Fruit fly (Drosophila melanogaster): ENCODE results near the gene pnt.
A peak's percentile ranks its signal among the peaks of the same experiment; 100 is the strongest.

The pnt gene

DNA sequence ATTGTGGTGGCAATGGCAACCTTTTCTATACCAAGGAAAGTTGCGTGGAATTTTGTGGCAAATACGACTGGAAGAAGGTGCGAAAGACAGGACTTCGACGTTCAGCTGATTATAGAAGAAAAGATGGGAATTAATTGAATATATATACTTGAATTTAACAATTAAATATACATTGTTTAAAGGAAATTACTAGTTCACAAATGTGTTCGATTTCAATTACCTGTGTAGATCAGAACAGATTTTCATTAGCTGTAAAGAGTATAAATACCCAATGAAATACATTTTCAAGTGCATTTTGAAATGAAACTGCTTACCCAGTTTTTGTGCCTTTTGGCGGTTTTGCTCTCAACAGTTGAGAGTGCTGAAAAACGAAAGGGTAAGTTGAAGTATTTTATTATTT is 27.4 kb upstream of the pnt start, which contains the start of gene CG42828:
CG42828 (plus strand) TSS at position 301 of the 400 bp plus-strand sequence.
- TF ChIP-seq Pif1A (GFP tag; optimal IDR thresholded peaks at IDR 0.05) (no peak), EcR (GFP tag; optimal IDR thresholded peaks at IDR 0.05) (no peak), CG8301 (tag; optimal IDR thresholded peaks at IDR 0.05) (no peak), CG12605 (GFP tag; IDR thresholded peaks at IDR 0.05) (no peak), CG14655 (GFP tag; optimal IDR thresholded peaks at IDR 0.05) (no peak), CG10348 (GFP tag; IDR thresholded peaks at IDR 0.05) (no peak), Pif1B (GFP tag; optimal IDR thresholded peaks at IDR 0.05) (no peak), Ets98B (GFP tag; IDR thresholded peaks at IDR 0.05) (no peak), Snoo (tag; optimal IDR thresholded peaks at IDR 0.05) (no peak), CG9948 (tag; optimal IDR thresholded peaks at IDR 0.05) (no peak), CG32121 (GFP tag; IDR thresholded peaks at IDR 0.05) (no peak), CG13204 (GFP tag; optimal IDR thresholded peaks at IDR 0.05) (no peak), rn (GFP tag; IDR thresholded peaks at IDR 0.05) (no peak), fd96Ca (GFP tag; IDR thresholded peaks at IDR 0.05) (no peak), CG8159 (tag; optimal IDR thresholded peaks at IDR 0.05) (no peak), CG15710 (tag; optimal IDR thresholded peaks at IDR 0.05) (no peak)

DNA sequence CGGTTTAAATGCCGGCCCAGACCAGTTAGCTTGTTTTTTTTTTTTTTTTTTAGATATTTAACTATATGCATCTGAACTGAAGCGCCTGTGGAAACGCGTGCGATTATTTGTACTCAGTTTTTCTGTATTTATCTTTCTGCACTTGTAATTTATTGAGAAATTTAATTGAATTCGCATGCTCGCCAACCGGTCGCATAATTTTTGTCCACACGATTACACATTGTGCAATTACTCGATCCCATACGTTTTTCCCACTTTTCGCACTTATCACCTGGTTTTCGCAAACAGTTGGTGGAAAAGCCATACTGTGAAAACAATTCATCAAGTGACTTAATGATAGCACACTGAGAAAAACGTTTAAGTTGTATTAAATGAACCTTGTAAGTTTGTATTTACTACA is 26.7 kb upstream of the pnt start, which contains the start of gene CG42827:
CG42827 (plus strand) TSS at position 301 of the 400 bp plus-strand sequence.
- TF ChIP-seq CG34367 (tag; optimal IDR thresholded peaks at IDR 0.05) (no peak), CG14655 (GFP tag; optimal IDR thresholded peaks at IDR 0.05) (no peak), CG10348 (GFP tag; IDR thresholded peaks at IDR 0.05) (no peak), CG13204 (GFP tag; optimal IDR thresholded peaks at IDR 0.05) (no peak), CG8301 (tag; optimal IDR thresholded peaks at IDR 0.05) (no peak), Pif1B (GFP tag; optimal IDR thresholded peaks at IDR 0.05) (no peak), Snoo (tag; optimal IDR thresholded peaks at IDR 0.05) (no peak), CG12605 (GFP tag; IDR thresholded peaks at IDR 0.05) (no peak), Ets98B (GFP tag; IDR thresholded peaks at IDR 0.05) (no peak), rn (GFP tag; IDR thresholded peaks at IDR 0.05) (no peak), fd96Ca (GFP tag; IDR thresholded peaks at IDR 0.05) (no peak), CG8159 (tag; optimal IDR thresholded peaks at IDR 0.05) (no peak), D1 (tag; optimal IDR thresholded peaks at IDR 0.05) (no peak), CG15710 (tag; optimal IDR thresholded peaks at IDR 0.05) (no peak), gl (tag; optimal IDR thresholded peaks at IDR 0.05) (no peak), CG9948 (tag; optimal IDR thresholded peaks at IDR 0.05) (no peak), CG17806 (tag; optimal IDR thresholded peaks at IDR 0.05) (no peak)

DNA sequence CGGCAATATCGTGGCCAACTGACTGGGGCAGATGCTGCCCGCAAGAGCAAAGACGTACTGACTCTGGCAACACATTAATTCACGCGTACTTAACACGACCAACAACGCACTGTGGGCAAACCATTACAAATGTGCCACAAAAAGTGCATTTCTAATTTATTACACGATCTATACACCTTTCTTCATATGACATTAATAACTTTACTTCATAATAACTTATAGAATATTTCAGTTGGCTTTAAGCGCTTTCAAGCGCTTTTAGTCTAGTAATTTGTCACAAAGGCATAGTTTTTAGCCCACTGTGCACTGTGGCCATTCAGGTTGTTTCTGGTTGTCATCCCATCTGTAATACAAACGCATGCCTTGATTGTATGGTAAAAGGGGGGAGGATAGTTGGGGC is 22.3 kb upstream of the pnt start:
- TF ChIP-seq Pif1B (GFP tag; optimal IDR thresholded peaks at IDR 0.05) (peak; percentile 7), Snoo (tag; optimal IDR thresholded peaks at IDR 0.05) (no peak), CG8159 (tag; optimal IDR thresholded peaks at IDR 0.05) (peak; percentile 8), CG15710 (tag; optimal IDR thresholded peaks at IDR 0.05) (peak; percentile 11), CG34367 (tag; optimal IDR thresholded peaks at IDR 0.05) (peak; percentile 10), CG12605 (GFP tag; IDR thresholded peaks at IDR 0.05) (no peak), Pif1A (GFP tag; optimal IDR thresholded peaks at IDR 0.05) (peak; percentile 43), CG14655 (GFP tag; optimal IDR thresholded peaks at IDR 0.05) (peak; percentile 60), CG8301 (tag; optimal IDR thresholded peaks at IDR 0.05) (peak; percentile 44), gl (tag; optimal IDR thresholded peaks at IDR 0.05) (no peak), CG4496 (GFP tag; IDR thresholded peaks at IDR 0.05) (no peak), rn (GFP tag; IDR thresholded peaks at IDR 0.05) (no peak), fd96Ca (GFP tag; IDR thresholded peaks at IDR 0.05) (0 out of 3 replicates have a peak, but pooled peaks have one; percentile 39), CG9948 (tag; optimal IDR thresholded peaks at IDR 0.05) (peak; percentile 25)

DNA sequence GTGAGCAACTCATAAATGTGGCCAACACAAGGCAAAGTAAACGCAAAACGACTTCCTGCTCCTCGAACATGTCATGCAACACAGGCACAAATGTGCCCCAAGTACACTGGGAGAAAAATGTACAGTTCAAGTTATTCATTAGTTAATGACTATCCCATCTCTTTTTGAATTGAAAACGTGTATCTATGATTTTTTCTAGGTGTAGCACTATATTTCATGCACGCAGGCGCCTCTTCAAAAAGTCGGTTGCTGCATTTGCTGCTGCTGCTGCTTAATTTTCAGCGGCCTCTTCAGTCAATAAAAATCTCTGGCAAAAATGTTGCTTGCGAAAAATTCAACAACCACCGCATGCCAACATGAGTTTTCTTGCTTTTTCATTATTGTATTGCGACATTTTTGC is 21.6 kb upstream of the pnt start:
- peak; percentile 58 for TF ChIP-seq CG14655 (GFP tag; optimal IDR thresholded peaks at IDR 0.05)
- no peak for TF ChIP-seq EcR (GFP tag; optimal IDR thresholded peaks at IDR 0.05)
- no peak for TF ChIP-seq CG10348 (GFP tag; IDR thresholded peaks at IDR 0.05)
- peak; percentile 57; the same call in 2 of the 3 replicates for TF ChIP-seq CG4496 (GFP tag; IDR thresholded peaks at IDR 0.05)
- TF ChIP-seq CG8301 (tag; optimal IDR thresholded peaks at IDR 0.05): peak; percentile 53
- TF ChIP-seq Ets98B (GFP tag; IDR thresholded peaks at IDR 0.05): peak; percentile 43
- no peak for TF ChIP-seq gl (tag; optimal IDR thresholded peaks at IDR 0.05)
- TF ChIP-seq fd96Ca (GFP tag; IDR thresholded peaks at IDR 0.05): no peak
- peak; percentile 0 for TF ChIP-seq Pif1A (GFP tag; optimal IDR thresholded peaks at IDR 0.05)
- TF ChIP-seq CG12605 (GFP tag; IDR thresholded peaks at IDR 0.05): no peak
- TF ChIP-seq CG15710 (tag; optimal IDR thresholded peaks at IDR 0.05): no peak

DNA sequence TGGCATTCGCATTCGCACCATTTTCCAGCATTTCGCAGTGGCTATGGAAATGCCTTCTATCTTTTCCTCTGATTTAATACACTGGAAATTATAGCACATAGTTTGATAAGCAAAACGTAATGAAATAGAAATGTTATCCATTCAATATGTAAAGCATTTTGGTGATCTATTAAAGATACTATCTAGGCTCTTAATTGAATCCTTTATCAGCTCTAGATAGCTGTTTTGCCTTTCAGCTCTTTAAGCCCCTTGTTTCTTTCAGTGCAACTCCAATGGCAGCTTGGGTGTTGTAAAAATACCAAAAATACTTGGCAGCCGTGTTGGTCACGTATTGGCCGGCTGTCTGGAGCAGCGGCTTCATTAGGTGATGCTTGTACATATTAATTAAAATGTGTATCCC is 19.1 kb upstream of the pnt start:
- 0 out of 2 replicates have a peak, but pooled peaks have one; percentile 12 for TF ChIP-seq CG12605 (GFP tag; IDR thresholded peaks at IDR 0.05)
- TF ChIP-seq Ets98B (GFP tag; IDR thresholded peaks at IDR 0.05): peak; percentile 50; the same call in 1 of the 2 replicates
- peak; percentile 11; the same call in 1 of the 2 replicates for TF ChIP-seq CG32121 (GFP tag; IDR thresholded peaks at IDR 0.05)
- no peak for TF ChIP-seq CG15710 (tag; optimal IDR thresholded peaks at IDR 0.05)
- no peak for TF ChIP-seq fd96Ca (GFP tag; IDR thresholded peaks at IDR 0.05)
- TF ChIP-seq D1 (tag; optimal IDR thresholded peaks at IDR 0.05): no peak
- TF ChIP-seq CG8301 (tag; optimal IDR thresholded peaks at IDR 0.05): peak; percentile 58
- TF ChIP-seq CG17806 (tag; optimal IDR thresholded peaks at IDR 0.05): no peak
- TF ChIP-seq Pif1B (GFP tag; optimal IDR thresholded peaks at IDR 0.05): no peak
- TF ChIP-seq Snoo (tag; optimal IDR thresholded peaks at IDR 0.05): no peak
- TF ChIP-seq CG14655 (GFP tag; optimal IDR thresholded peaks at IDR 0.05): peak; percentile 17
- TF ChIP-seq CG4496 (GFP tag; IDR thresholded peaks at IDR 0.05): peak; percentile 69; the same call in 2 of the 3 replicates
- peak; percentile 18 for TF ChIP-seq Pif1A (GFP tag; optimal IDR thresholded peaks at IDR 0.05)
- TF ChIP-seq CG8159 (tag; optimal IDR thresholded peaks at IDR 0.05): no peak
- TF ChIP-seq CG10348 (GFP tag; IDR thresholded peaks at IDR 0.05): no peak
